Worm (Caenorhabditis elegans): Measurements from ENCODE around the gene F26G1.5.

ce11 chrII:4766284-4766683, 4.9 kb downstream of the F26G1.5 start, which contains the start of gene ttm-2:
- TF ChIP-seq ztf-23 (GFP tag; IDR thresholded peaks at IDR 0.05) (no peak), ref-1 (GFP tag; conservative IDR thresholded peaks at IDR 0.05) (no peak), T22C8.4 (GFP tag; IDR thresholded peaks at IDR 0.05) (no peak)
